Worm (Caenorhabditis elegans) whole organism, L3 larva: ENCODE data around the gene tomm-22.

ENCODE experiments used
- R02D3.7 ChIP-seq: fragments of 150-350 bp; optimal IDR thresholded peaks from 2 replicates; lab custom pipeline; 2014; ENCODE audit warnings: missing biosample characterization, missing genetic modification characterization
- ZK546.5 ChIP-seq: sonication (generic microtip); optimal IDR thresholded peaks from 2 replicates; lab custom pipeline; 2017; ENCODE audit warnings: missing biosample characterization, missing genetic modification characterization
- aly-2 ChIP-seq: fragments of 150-350 bp; optimal IDR thresholded peaks from 2 replicates; lab custom pipeline; 2014; ENCODE audit warnings: missing biosample characterization, missing genetic modification characterization
- ama-1 ChIP-seq: fragments of 150-350 bp; optimal IDR thresholded peaks from 2 replicates; lab custom pipeline; 2018
- ceh-16 ChIP-seq: sonication (generic microtip); optimal IDR thresholded peaks from 2 replicates; lab custom pipeline; 2017; ENCODE audit warnings: missing biosample characterization, missing genetic modification characterization
- ceh-28 ChIP-seq: fragments of 150-350 bp; optimal IDR thresholded peaks from 2 replicates; lab custom pipeline; 2014; ENCODE audit warnings: missing biosample characterization, missing genetic modification reagents, missing genetic modification characterization
- ceh-82 ChIP-seq: fragments of 150-350 bp; optimal IDR thresholded peaks from 2 replicates; lab custom pipeline; 2014; ENCODE audit warnings: missing biosample characterization, missing genetic modification characterization
- ceh-9 ChIP-seq: sonication (generic microtip); optimal IDR thresholded peaks from 2 replicates; lab custom pipeline; 2018; ENCODE audit warnings: missing biosample characterization, missing genetic modification characterization
- daf-12 ChIP-seq: fragments of 150-350 bp; optimal IDR thresholded peaks from 2 replicates; lab custom pipeline; 2014; ENCODE audit warnings: missing biosample characterization, missing genetic modification reagents, missing genetic modification characterization
- egl-27 ChIP-seq: sonication (generic microtip); optimal IDR thresholded peaks from 4 replicates; lab custom pipeline; 2017; ENCODE audit warnings: missing biosample characterization, missing genetic modification reagents, missing genetic modification characterization
- egl-5 ChIP-seq: fragments of 150-350 bp; optimal IDR thresholded peaks from 2 replicates; lab custom pipeline; 2017; ENCODE audit warnings: missing biosample characterization, missing genetic modification reagents, missing genetic modification characterization, inconsistent platforms
- elt-1 ChIP-seq: fragments of 150-350 bp; optimal IDR thresholded peaks from 2 replicates; lab custom pipeline; 2014; ENCODE audit warnings: missing biosample characterization, missing genetic modification characterization
- elt-2 ChIP-seq: sonication (generic microtip); optimal IDR thresholded peaks from 2 replicates; lab custom pipeline; 2016; ENCODE audit warnings: missing genetic modification reagents, mild to moderate bottlenecking, missing genetic modification characterization, missing compliant biosample characterization
- elt-3 ChIP-seq, 3 experiments: fragments of 150-350 bp in 1 of 3; sonication (generic microtip) in 2 of 3; optimal IDR thresholded peaks; 2 replicates in 2 of 3; 4 replicates in 1 of 3; lab custom pipeline; 2014 to 2017; ENCODE audit warnings: missing biosample characterization in 3 of 3, missing genetic modification characterization in 3 of 3
- eor-1 ChIP-seq, 2 experiments: fragments of 150-350 bp; optimal IDR thresholded peaks; 2 replicates each; lab custom pipeline; 2014 to 2018; ENCODE audit warnings: missing biosample characterization in 2 of 2, missing genetic modification characterization in 2 of 2
- fkh-10 ChIP-seq: sonication (generic microtip); optimal IDR thresholded peaks from 2 replicates; lab custom pipeline; 2017; ENCODE audit warnings: missing biosample characterization, missing genetic modification reagents, missing genetic modification characterization
- fkh-2 ChIP-seq: fragments of 150-350 bp; optimal IDR thresholded peaks from 2 replicates; lab custom pipeline; 2014; ENCODE audit warnings: missing biosample characterization, missing genetic modification reagents, missing genetic modification characterization
- fos-1 ChIP-seq: fragments of 150-350 bp; optimal IDR thresholded peaks from 2 replicates; lab custom pipeline; 2014; ENCODE audit warnings: missing biosample characterization, missing genetic modification characterization
- hmg-11 ChIP-seq: sonication (generic microtip); optimal IDR thresholded peaks from 2 replicates; lab custom pipeline; 2016; ENCODE audit warnings: missing genetic modification characterization, missing compliant biosample characterization
- jun-1 ChIP-seq: fragments of 150-350 bp; optimal IDR thresholded peaks from 2 replicates; lab custom pipeline; 2014; ENCODE audit warnings: missing biosample characterization, missing genetic modification reagents, missing genetic modification characterization
- lin-15B ChIP-seq: fragments of 150-350 bp; optimal IDR thresholded peaks from 2 replicates; lab custom pipeline; 2014; ENCODE audit warnings: missing biosample characterization, missing genetic modification characterization
- lin-39 ChIP-seq: fragments of 150-350 bp; optimal IDR thresholded peaks from 2 replicates; lab custom pipeline; 2018; ENCODE audit warnings: missing biosample characterization, missing genetic modification reagents, missing genetic modification characterization
- lsy-12 ChIP-seq: sonication (generic microtip); optimal IDR thresholded peaks from 2 replicates; lab custom pipeline; 2016; ENCODE audit warnings: mild to moderate bottlenecking, missing genetic modification characterization, missing compliant biosample characterization
- mdl-1 ChIP-seq: fragments of 150-350 bp; optimal IDR thresholded peaks from 2 replicates; lab custom pipeline; 2014; ENCODE audit warnings: missing biosample characterization, missing genetic modification characterization
- mml-1 ChIP-seq: fragments of 150-350 bp; sonication (generic microtip); optimal IDR thresholded peaks from 3 replicates; lab custom pipeline; 2014; ENCODE audit warnings: missing biosample characterization, missing genetic modification characterization
- nfya-1 ChIP-seq: sonication (generic microtip); optimal IDR thresholded peaks from 2 replicates; lab custom pipeline; 2017; ENCODE audit warnings: missing genetic modification characterization, mild to moderate bottlenecking, missing compliant biosample characterization, antibody characterized with exemption, moderate library complexity; ENCODE audit not compliant: insufficient read depth
- nhr-11 ChIP-seq: fragments of 150-350 bp; optimal IDR thresholded peaks from 2 replicates; lab custom pipeline; 2014; ENCODE audit warnings: missing biosample characterization, missing genetic modification characterization
- nhr-12 ChIP-seq: fragments of 150-350 bp; optimal IDR thresholded peaks from 2 replicates; lab custom pipeline; 2014; ENCODE audit warnings: missing biosample characterization, missing genetic modification characterization
- nhr-23 ChIP-seq: fragments of 150-350 bp; optimal IDR thresholded peaks from 2 replicates; lab custom pipeline; 2014; ENCODE audit warnings: missing biosample characterization, missing genetic modification reagents, missing genetic modification characterization
- nhr-237 ChIP-seq: fragments of 150-350 bp; optimal IDR thresholded peaks from 2 replicates; lab custom pipeline; 2014; ENCODE audit warnings: missing biosample characterization, missing genetic modification characterization
- nhr-25 ChIP-seq: sonication (generic microtip); optimal IDR thresholded peaks from 2 replicates; lab custom pipeline; 2017; ENCODE audit warnings: missing biosample characterization, missing genetic modification characterization
- nhr-28 ChIP-seq: fragments of 150-350 bp; optimal IDR thresholded peaks from 2 replicates; lab custom pipeline; 2014; ENCODE audit warnings: missing biosample characterization, missing genetic modification characterization
- nhr-43 ChIP-seq: sonication (generic microtip); optimal IDR thresholded peaks from 2 replicates; lab custom pipeline; 2016; ENCODE audit warnings: mild to moderate bottlenecking, missing genetic modification characterization, missing compliant biosample characterization; ENCODE audit not compliant: poor library complexity, severe bottlenecking
- nhr-67 ChIP-seq: fragments of 150-350 bp; optimal IDR thresholded peaks from 2 replicates; lab custom pipeline; 2014; ENCODE audit warnings: missing biosample characterization, missing genetic modification characterization
- nhr-76 ChIP-seq: fragments of 150-350 bp; sonication (generic microtip); optimal IDR thresholded peaks from 5 replicates; lab custom pipeline; 2014; ENCODE audit warnings: missing biosample characterization, missing genetic modification characterization
- nhr-77 ChIP-seq: fragments of 150-350 bp; optimal IDR thresholded peaks from 2 replicates; lab custom pipeline; 2014; ENCODE audit warnings: missing biosample characterization, missing genetic modification characterization
- pha-4 ChIP-seq: fragments of 150-350 bp; optimal IDR thresholded peaks from 2 replicates; lab custom pipeline; 2014; ENCODE audit warnings: missing biosample characterization, missing genetic modification reagents, missing genetic modification characterization
- pqm-1 ChIP-seq: fragments of 150-350 bp; optimal IDR thresholded peaks from 2 replicates; lab custom pipeline; 2017; ENCODE audit warnings: missing biosample characterization, missing genetic modification characterization, inconsistent platforms
- sea-2 ChIP-seq: fragments of 150-350 bp; sonication (generic microtip); optimal IDR thresholded peaks from 4 replicates; lab custom pipeline; 2014; ENCODE audit warnings: missing biosample characterization, missing genetic modification reagents, missing genetic modification characterization
- skn-1 ChIP-seq: fragments of 150-350 bp; optimal IDR thresholded peaks from 2 replicates; lab custom pipeline; 2014; ENCODE audit warnings: missing biosample characterization, missing genetic modification characterization
- snpc-4 ChIP-seq: fragments of 150-350 bp; optimal IDR thresholded peaks from 2 replicates; lab custom pipeline; 2014; ENCODE audit warnings: missing biosample characterization, missing genetic modification characterization
- tbx-2 ChIP-seq: sonication (generic microtip); optimal IDR thresholded peaks from 2 replicates; lab custom pipeline; 2016; ENCODE audit warnings: mild to moderate bottlenecking, missing genetic modification characterization, missing compliant biosample characterization
- unc-39 ChIP-seq: sonication (generic microtip); optimal IDR thresholded peaks from 4 replicates; lab custom pipeline; 2017; ENCODE audit warnings: missing biosample characterization, missing genetic modification characterization
- unc-62 ChIP-seq: fragments of 150-350 bp; sonication (generic microtip); optimal IDR thresholded peaks from 4 replicates; lab custom pipeline; 2014; ENCODE audit warnings: missing biosample characterization, missing genetic modification reagents, missing genetic modification characterization
- zag-1 ChIP-seq: fragments of 150-350 bp; optimal IDR thresholded peaks from 2 replicates; lab custom pipeline; 2014; ENCODE audit warnings: missing biosample characterization, missing genetic modification characterization
- ztf-11 ChIP-seq: fragments of 150-350 bp; optimal IDR thresholded peaks from 2 replicates; lab custom pipeline; 2014; ENCODE audit warnings: missing biosample characterization, missing genetic modification characterization
- ztf-4 ChIP-seq: fragments of 150-350 bp; optimal IDR thresholded peaks from 2 replicates; lab custom pipeline; 2014; ENCODE audit warnings: missing biosample characterization, missing genetic modification characterization

tomm-22 gene

ce11 chrII:475890-476420 lies 5.7 kb upstream of the tomm-22 start, which contains the start of gene nsun-1:
Gene nsun-1 (minus strand): TSS chrII:475940.
- no peak for TF ChIP-seq unc-39 (tag; lab: Kevin White, UChicago)
- no peak for TF ChIP-seq nhr-43 (tag; lab: Kevin White, UChicago)
- no peak for TF ChIP-seq tbx-2
- peak; percentile 28 for TF ChIP-seq egl-5 (tag; lab: Kevin White, UChicago)
- peak; percentile 31 for TF ChIP-seq lin-39 (tag; lab: Kevin White, UChicago)
- no peak for TF ChIP-seq sea-2 (GFP tag; lab: Kevin White, UChicago)
- TF ChIP-seq elt-1 (tag; lab: Kevin White, UChicago) = no peak
- TF ChIP-seq zag-1 (tag; lab: Kevin White, UChicago) = no peak
- TF ChIP-seq nhr-28 (tag; lab: Kevin White, UChicago) = no peak
- TF ChIP-seq ztf-4 (tag; lab: Kevin White, UChicago) = no peak
- TF ChIP-seq elt-2 = peak; percentile 12
- no peak for TF ChIP-seq ceh-82 (tag; lab: Kevin White, UChicago)
- no peak for TF ChIP-seq unc-62
- TF ChIP-seq pha-4 (tag; lab: Kevin White, UChicago) = peak; percentile 43
- no peak for TF ChIP-seq nhr-11 (tag; lab: Kevin White, UChicago)
- TF ChIP-seq elt-3 (tag; optimal IDR thresholded peaks at IDR 0.05; lab: Kevin White, UChicago) = no peak
- no peak for TF ChIP-seq aly-2
- TF ChIP-seq egl-27 (tag; lab: Kevin White, UChicago) = no peak
- no peak for TF ChIP-seq R02D3.7 (tag; lab: Kevin White, UChicago)
- TF ChIP-seq nhr-25 (tag; lab: Kevin White, UChicago) = peak; percentile 31
- TF ChIP-seq nhr-77 (tag; lab: Kevin White, UChicago) = no peak
- TF ChIP-seq lsy-12 (tag; lab: Kevin White, UChicago) = no peak
- TF ChIP-seq eor-1 (tag; optimal IDR thresholded peaks at IDR 0.05; lab: Kevin White, UChicago) = no peak
- TF ChIP-seq mdl-1 (tag; lab: Kevin White, UChicago) = no peak
- peak; percentile 24 for TF ChIP-seq nhr-23
- no peak for TF ChIP-seq ZK546.5 (tag; lab: Kevin White, UChicago)
- TF ChIP-seq nfya-1 = peak; percentile 64
- peak; percentile 88 for TF ChIP-seq lin-15B (tag; lab: Kevin White, UChicago)
- no peak for TF ChIP-seq fkh-10 (GFP tag; lab: Kevin White, UChicago)
- TF ChIP-seq mml-1 (tag; lab: Kevin White, UChicago) = no peak
- TF ChIP-seq snpc-4 (tag; lab: Kevin White, UChicago) = no peak
- TF ChIP-seq fos-1 (tag; lab: Kevin White, UChicago) = no peak
- no peak for TF ChIP-seq pqm-1 (tag; lab: Kevin White, UChicago)
- no peak for TF ChIP-seq ztf-11
- TF ChIP-seq ceh-16 (tag; lab: Kevin White, UChicago) = no peak
- TF ChIP-seq jun-1 (tag; lab: Kevin White, UChicago) = no peak
- TF ChIP-seq daf-12 (tag; lab: Kevin White, UChicago) = no peak
- TF ChIP-seq nhr-67 = no peak
- TF ChIP-seq fkh-2 (tag; lab: Kevin White, UChicago) = no peak
- peak; percentile 33 for TF ChIP-seq ceh-28 (tag; lab: Kevin White, UChicago)
- TF ChIP-seq nhr-12 (tag; lab: Kevin White, UChicago) = no peak
- no peak for TF ChIP-seq ceh-9 (tag; lab: Kevin White, UChicago)
- no peak for TF ChIP-seq nhr-76 (tag; lab: Kevin White, UChicago)
- TF ChIP-seq nhr-237 (tag; lab: Kevin White, UChicago) = no peak
- TF ChIP-seq skn-1 (tag; lab: Kevin White, UChicago) = peak; percentile 19
- no peak for TF ChIP-seq ama-1 (lab: Kevin White, UChicago)
- TF ChIP-seq hmg-11 (tag; lab: Kevin White, UChicago) = peak; percentile 21
